Fruit fly (Drosophila melanogaster): ENCODE measurements around the gene jar.
A peak's percentile ranks its signal among the peaks of the same experiment; 100 is the strongest.

Gene jar

DNA sequence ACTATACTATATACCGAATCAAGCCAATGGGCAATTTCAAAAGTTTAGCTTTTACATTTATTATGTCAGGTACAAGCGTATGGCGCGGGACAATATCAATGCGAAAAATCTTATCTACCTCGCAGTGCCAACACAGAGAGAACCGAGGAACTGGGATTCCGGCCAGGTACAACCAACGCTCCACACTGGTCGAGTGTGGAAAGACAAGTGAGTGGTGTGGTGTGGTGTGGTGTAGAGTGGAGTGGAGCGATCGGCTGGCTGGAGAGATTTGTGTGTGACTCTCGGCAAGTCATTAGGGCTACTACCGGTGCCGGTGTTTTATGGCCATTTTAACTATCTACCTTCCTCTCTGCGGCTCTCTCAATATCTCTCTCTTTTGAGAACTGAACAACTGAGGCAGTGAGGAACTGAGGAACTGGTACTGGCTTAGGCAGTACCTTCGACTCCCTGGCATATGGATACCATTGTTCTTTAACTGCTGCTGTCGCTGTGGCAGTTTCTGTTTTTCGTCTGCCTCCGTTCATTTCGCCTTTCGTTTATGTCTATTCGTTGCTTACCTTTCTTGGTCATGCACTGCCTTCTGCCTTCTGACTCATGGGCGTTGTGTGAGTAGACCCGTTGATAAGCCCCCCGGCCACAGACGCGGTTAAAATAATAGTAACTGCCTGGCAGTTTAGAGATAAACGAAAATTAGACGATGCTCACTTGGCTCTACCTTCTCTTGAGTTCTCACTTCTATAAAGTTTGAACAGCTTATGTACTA, 11.6 kb downstream of the jar start:
- TF ChIP-seq achi (GFP tag; optimal IDR thresholded peaks at IDR 0.05) (peak; percentile 94), dac (GFP tag; optimal IDR thresholded peaks at IDR 0.05) (peak; percentile 69), Ets21C (GFP tag; optimal IDR thresholded peaks at IDR 0.05) (peak; percentile 91), lz (GFP tag; optimal IDR thresholded peaks at IDR 0.05) (peak; percentile 93), Smox (GFP tag; optimal IDR thresholded peaks at IDR 0.05) (peak; percentile 92), CG8632 (GFP tag; optimal IDR thresholded peaks at IDR 0.05) (peak; percentile 96), CG3919 (GFP tag; optimal IDR thresholded peaks at IDR 0.05) (peak; percentile 96), CG6854 (GFP tag; optimal IDR thresholded peaks at IDR 0.05) (peak; percentile 78), Eip78C (GFP tag) (peak; percentile 98), spab (GFP tag; optimal IDR thresholded peaks at IDR 0.05) (peak; percentile 95), CG4318 (GFP tag; optimal IDR thresholded peaks at IDR 0.05) (no peak), Met (GFP tag; optimal IDR thresholded peaks at IDR 0.05) (peak; percentile 94), eg (GFP tag; IDR thresholded peaks at IDR 0.05) (peak; percentile 92), CG16779 (tag; optimal IDR thresholded peaks at IDR 0.05) (peak; percentile 84), fkh (GFP tag; optimal IDR thresholded peaks at IDR 0.05) (peak; percentile 74), ss (GFP tag; optimal IDR thresholded peaks at IDR 0.05) (peak; percentile 93 to 96), CG31627 (GFP tag; optimal IDR thresholded peaks at IDR 0.05) (peak; percentile 93), CG7368 (GFP tag; optimal IDR thresholded peaks at IDR 0.05) (peak; percentile 96), CG1621 (tag; optimal IDR thresholded peaks at IDR 0.05) (peak; percentile 97), Sox14 (GFP tag; optimal IDR thresholded peaks at IDR 0.05) (peak; percentile 96), net (GFP tag; optimal IDR thresholded peaks at IDR 0.05) (peak; percentile 95), Hr39 (GFP tag; optimal IDR thresholded peaks at IDR 0.05) (peak; percentile 95), Blimp-1 (GFP tag; optimal IDR thresholded peaks at IDR 0.05) (peak; percentile 77), CG3032 (tag; optimal IDR thresholded peaks at IDR 0.05) (peak; percentile 97), Lpt (GFP tag; optimal IDR thresholded peaks at IDR 0.05) (peak; percentile 89), pdm3 (GFP tag; optimal IDR thresholded peaks at IDR 0.05) (peak; percentile 96), Sox15 (GFP tag; optimal IDR thresholded peaks at IDR 0.05) (peak; percentile 93), CG15336 (GFP tag; IDR thresholded peaks at IDR 0.05) (peak; percentile 87), fd59A (GFP tag; optimal IDR thresholded peaks at IDR 0.05) (peak; percentile 97), CG11902 (GFP tag; optimal IDR thresholded peaks at IDR 0.05) (peak; percentile 94), svp (GFP tag) (peak; percentile 98), CG6163 (GFP tag; IDR thresholded peaks at IDR 0.05) (peak; percentile 95), CG34406 (GFP tag; optimal IDR thresholded peaks at IDR 0.05) (peak; percentile 93), Eip93F (GFP tag; optimal IDR thresholded peaks at IDR 0.05) (peak; percentile 82), OdsH (GFP tag; optimal IDR thresholded peaks at IDR 0.05) (peak; percentile 94), CG6808 (GFP tag; optimal IDR thresholded peaks at IDR 0.05) (peak; percentile 96), CG6792 (GFP tag; optimal IDR thresholded peaks at IDR 0.05) (peak; percentile 96), topi (GFP tag; optimal IDR thresholded peaks at IDR 0.05) (peak; percentile 94), CG8319 (GFP tag; optimal IDR thresholded peaks at IDR 0.05) (peak; percentile 93), CG6276 (GFP tag; optimal IDR thresholded peaks at IDR 0.05) (no peak), Hr4 (GFP tag; optimal IDR thresholded peaks at IDR 0.05) (peak; percentile 90), dsx (GFP tag; optimal IDR thresholded peaks at IDR 0.05; ENCODE audit: poor library complexity, severe bottlenecking) (peak; percentile 95), CG10631 (GFP tag; optimal IDR thresholded peaks at IDR 0.05) (peak; percentile 95), CG9139 (GFP tag; optimal IDR thresholded peaks at IDR 0.05) (peak; percentile 90), cyc (GFP tag; optimal IDR thresholded peaks at IDR 0.05) (peak; percentile 93), CG10669 (GFP tag; optimal IDR thresholded peaks at IDR 0.05) (peak; percentile 97), CG32006 (GFP tag; optimal IDR thresholded peaks at IDR 0.05) (peak; percentile 88), Sox102F (GFP tag; optimal IDR thresholded peaks at IDR 0.05) (peak; percentile 93), esn (GFP tag; optimal IDR thresholded peaks at IDR 0.05) (peak; percentile 96), CG11762 (GFP tag; optimal IDR thresholded peaks at IDR 0.05; ENCODE audit: insufficient read depth) (peak; percentile 89)
